Worm (Caenorhabditis elegans): ENCODE data around the gene srw-130.
"Not testable (repeated sequence)": the region's sequence is repeated elsewhere in the genome, so short reads cannot be mapped to it uniquely, and the experiment has no call there.

The srw-130 gene

ce11 chrV:3517889-3518288 lies 30.8 kb downstream of the srw-130 start, which contains the start of gene str-227:
Gene str-227, plus strand, starts transcription at chrV:3518189.
- TF ChIP-seq unc-39 (tag; optimal IDR thresholded peaks at IDR 0.05) (no peak), gmeb-1 (tag; optimal IDR thresholded peaks at IDR 0.05) (no peak), peb-1 (tag; optimal IDR thresholded peaks at IDR 0.05) (no peak), nhr-237 (tag; optimal IDR thresholded peaks at IDR 0.05) (no peak), nhr-23 (tag; optimal IDR thresholded peaks at IDR 0.05) (no peak), lsy-2 (tag; optimal IDR thresholded peaks at IDR 0.05) (no peak), mdl-1 (tag; optimal IDR thresholded peaks at IDR 0.05) (no peak), alr-1 (tag; optimal IDR thresholded peaks at IDR 0.05) (no peak)

ce11 chrV:3512381-3512780 lies 36.3 kb downstream of the srw-130 start, which contains the start of gene str-226:
Gene str-226, plus strand, starts transcription at chrV:3512681.
- no peak for TF ChIP-seq blmp-1 (tag; optimal IDR thresholded peaks at IDR 0.05; ENCODE audit: insufficient read depth)
- TF ChIP-seq mdl-1 (tag; optimal IDR thresholded peaks at IDR 0.05) = no peak
- no peak for TF ChIP-seq nhr-10 (tag; optimal IDR thresholded peaks at IDR 0.05)
- TF ChIP-seq mab-5 (tag; optimal IDR thresholded peaks at IDR 0.05) = no peak
- TF ChIP-seq nhr-11 (tag; optimal IDR thresholded peaks at IDR 0.05) = no peak
- TF ChIP-seq zag-1 (tag; optimal IDR thresholded peaks at IDR 0.05) = no peak
- no peak for TF ChIP-seq crh-2 (tag; optimal IDR thresholded peaks at IDR 0.05)

ce11 chrV:3509878-3510277 lies 38.8 kb downstream of the srw-130 start, which contains the start of gene str-228:
Gene str-228, plus strand, starts transcription at chrV:3510178.
- TF ChIP-seq nhr-77 (tag; optimal IDR thresholded peaks at IDR 0.05) (no peak), elt-3 (tag; optimal IDR thresholded peaks at IDR 0.05) (no peak), nhr-25 (tag; optimal IDR thresholded peaks at IDR 0.05) (no peak), skn-1 (tag; optimal IDR thresholded peaks at IDR 0.05) (no peak), ztf-11 (tag; optimal IDR thresholded peaks at IDR 0.05) (no peak), zag-1 (tag; optimal IDR thresholded peaks at IDR 0.05) (no peak)

ce11 chrV:3507691-3508090 lies 41.0 kb downstream of the srw-130 start, which contains the start of gene str-225:
Gene str-225, plus strand, starts transcription at chrV:3507822.
- TF ChIP-seq sem-4 (tag; optimal IDR thresholded peaks at IDR 0.05) (no peak), C34F6.9 (tag; optimal IDR thresholded peaks at IDR 0.05) (no peak)

- not testable (repeated sequence) for TF ChIP-seq snpc-4 (tag; optimal IDR thresholded peaks at IDR 0.05); ztf-1 (GFP tag; conservative IDR thresholded peaks at IDR 0.05); nhr-129 (tag; optimal IDR thresholded peaks at IDR 0.05)
Observed at ce11 chrV:3506252-3506651, 42.4 kb downstream of the srw-130 start, which contains the start of gene ugt-64. Gene ugt-64, minus strand, starts transcription at chrV:3506352.

ce11 chrV:3505745-3506144 lies 43.0 kb downstream of the srw-130 start:
- TF ChIP-seq aly-2 (tag; optimal IDR thresholded peaks at IDR 0.05) (no peak), nhr-12 (tag; optimal IDR thresholded peaks at IDR 0.05) (no peak), mdl-1 (tag; optimal IDR thresholded peaks at IDR 0.05) (no peak), sma-9 (GFP tag; optimal IDR thresholded peaks at IDR 0.05) (peak; percentile 79), sma-9 (tag; optimal IDR thresholded peaks at IDR 0.05) (no peak), crh-2 (tag; optimal IDR thresholded peaks at IDR 0.05) (peak; percentile 64), nhr-6 (tag; optimal IDR thresholded peaks at IDR 0.05) (no peak), sma-3 (GFP tag; optimal IDR thresholded peaks at IDR 0.05) (peak; percentile 25), egl-27 (tag; optimal IDR thresholded peaks at IDR 0.05) (no peak), gmeb-1 (tag; optimal IDR thresholded peaks at IDR 0.05) (peak; percentile 20), fos-1 (tag; optimal IDR thresholded peaks at IDR 0.05) (peak; percentile 77), nhr-11 (tag; optimal IDR thresholded peaks at IDR 0.05) (no peak), blmp-1 (tag; optimal IDR thresholded peaks at IDR 0.05; ENCODE audit: insufficient read depth) (peak; percentile 70)

ce11 chrV:3502038-3502437 lies 46.7 kb downstream of the srw-130 start, which contains the start of the genes C07G3.8 and C07G3.10:
Gene C07G3.8, minus strand, starts transcription at chrV:3502138.
Gene C07G3.10, plus strand, starts transcription at chrV:3502307.
- TF ChIP-seq lin-13 (GFP tag; optimal IDR thresholded peaks at IDR 0.05) = no peak
- TF ChIP-seq C34F6.9 (tag; optimal IDR thresholded peaks at IDR 0.05) = no peak
- TF ChIP-seq sem-4 (tag; optimal IDR thresholded peaks at IDR 0.05) = no peak
- TF ChIP-seq ztf-11 (tag; optimal IDR thresholded peaks at IDR 0.05) = no peak
- no peak for TF ChIP-seq mbf-1 (tag; optimal IDR thresholded peaks at IDR 0.05)
- TF ChIP-seq ceh-82 (tag; optimal IDR thresholded peaks at IDR 0.05) = no peak
- no peak for TF ChIP-seq lin-11 (tag; optimal IDR thresholded peaks at IDR 0.05)
- TF ChIP-seq nhr-12 (tag; optimal IDR thresholded peaks at IDR 0.05) = no peak
- no peak for TF ChIP-seq nhr-23 (tag; optimal IDR thresholded peaks at IDR 0.05)
- TF ChIP-seq Y55F3AM.14 (GFP tag; optimal IDR thresholded peaks at IDR 0.05) = no peak
- no peak for TF ChIP-seq dmd-4 (tag; optimal IDR thresholded peaks at IDR 0.05)
- TF ChIP-seq mdl-1 (tag; optimal IDR thresholded peaks at IDR 0.05) = no peak

Measured in whole organism, L2 larva.